Fruit fly (Drosophila melanogaster): ENCODE results near the gene CG12541.

Gene CG12541

DNA sequence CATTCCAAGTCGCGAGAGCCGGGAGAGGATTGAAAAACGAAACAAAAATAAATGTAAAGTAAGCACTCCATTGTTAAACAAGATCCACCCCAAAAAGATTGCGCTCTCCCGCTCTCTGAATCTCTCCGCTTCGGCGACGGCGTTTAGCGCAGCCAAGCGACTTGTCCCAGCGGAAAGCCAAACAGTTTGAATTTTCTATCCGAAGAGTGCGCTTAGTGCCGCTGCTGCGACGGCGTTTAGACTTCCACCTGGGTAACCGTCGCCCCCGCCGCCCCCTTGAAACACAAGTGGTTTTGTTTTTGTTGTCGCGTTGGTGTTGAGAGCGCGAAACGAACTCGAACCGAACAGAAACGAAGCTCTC lies 67.4 kb downstream of the CG12541 start, which contains the start of gene Inx2 (continued):
- TF ChIP-seq cwo (GFP tag; optimal IDR thresholded peaks at IDR 0.05) (peak; percentile 38), amos (GFP tag; IDR thresholded peaks at IDR 0.05; ENCODE audit: partially characterized antibody) (no peak; the same call in 1 of the 2 replicates), abd-A (tag; optimal IDR thresholded peaks at IDR 0.05) (peak; percentile 18), CrebB (tag; optimal IDR thresholded peaks at IDR 0.05) (peak; percentile 58), PHDP (tag; optimal IDR thresholded peaks at IDR 0.05) (peak; percentile 25), fu2 (GFP tag; optimal IDR thresholded peaks at IDR 0.05) (no peak), crol (GFP tag; IDR thresholded peaks at IDR 0.05) (peak; percentile 99), Xbp1 (GFP tag; optimal IDR thresholded peaks at IDR 0.05) (no peak), H15 (GFP tag; IDR thresholded peaks at IDR 0.05) (no peak), CG34422 (GFP tag; IDR thresholded peaks at IDR 0.05) (peak; percentile 71; the same call in 2 of the 3 replicates), CG3065 (GFP tag; optimal IDR thresholded peaks at IDR 0.05) (no peak), bsh (GFP tag; optimal IDR thresholded peaks at IDR 0.05) (peak in 1 of 2 experiments; percentile 21), Hand (GFP tag; optimal IDR thresholded peaks at IDR 0.05) (no peak), gfzf (GFP tag; optimal IDR thresholded peaks at IDR 0.05) (no peak), pros (GFP tag; optimal IDR thresholded peaks at IDR 0.05) (peak; percentile 90), ham (GFP tag; IDR thresholded peaks at IDR 0.05) (no peak), CG7928 (GFP tag; optimal IDR thresholded peaks at IDR 0.05) (no peak), Lpt (GFP tag; optimal IDR thresholded peaks at IDR 0.05) (no peak), Trl (optimal IDR thresholded peaks at IDR 0.05) (peak; percentile 88 to 94), Trl (GFP tag; optimal IDR thresholded peaks at IDR 0.05) (peak; percentile 57), CG11723 (GFP tag; optimal IDR thresholded peaks at IDR 0.05) (no peak), ap (GFP tag; IDR thresholded peaks at IDR 0.05) (no peak), al (GFP tag; IDR thresholded peaks at IDR 0.05) (no peak), yki (optimal IDR thresholded peaks at IDR 0.05) (peak; percentile 65), gcm2 (GFP tag; optimal IDR thresholded peaks at IDR 0.05) (no peak), Awh (GFP tag; IDR thresholded peaks at IDR 0.05) (no peak), zen2 (GFP tag; IDR thresholded peaks at IDR 0.05; ENCODE audit: partially characterized antibody) (peak; percentile 71; the same call in 2 of the 3 replicates), tna (GFP tag; IDR thresholded peaks at IDR 0.05; ENCODE audit: partially characterized antibody) (no peak), mirr (GFP tag; optimal IDR thresholded peaks at IDR 0.05) (peak; percentile 76), Gsc (GFP tag; IDR thresholded peaks at IDR 0.05) (no peak), CG10543 (GFP tag; optimal IDR thresholded peaks at IDR 0.05) (peak; percentile 82), CG13287 (GFP tag; IDR thresholded peaks at IDR 0.05; ENCODE audit: partially characterized antibody) (peak; percentile 61; the same call in 1 of the 2 replicates), Sry-β (GFP tag; optimal IDR thresholded peaks at IDR 0.05) (no peak), zfh2 (GFP tag; optimal IDR thresholded peaks at IDR 0.05) (no peak), sna (GFP tag; IDR thresholded peaks at IDR 0.05; ENCODE audit: partially characterized antibody) (0 out of 2 replicates have a peak, but pooled peaks have one; percentile 58), CG30020 (tag; optimal IDR thresholded peaks at IDR 0.05) (no peak), sqz (GFP tag; optimal IDR thresholded peaks at IDR 0.05) (peak; percentile 42), rib (GFP tag; IDR thresholded peaks at IDR 0.05) (0 out of 2 replicates have a peak, but pooled peaks have one; percentile 56), psq (GFP tag; optimal IDR thresholded peaks at IDR 0.05) (no peak), prd (optimal IDR thresholded peaks at IDR 0.05) (no peak), prd (GFP tag; IDR thresholded peaks at IDR 0.05) (0 out of 3 replicates have a peak, but pooled peaks have one; percentile 22), CG1792 (GFP tag; optimal IDR thresholded peaks at IDR 0.05) (no peak), Atf-2 (GFP tag; optimal IDR thresholded peaks at IDR 0.05) (no peak), kah (GFP tag; optimal IDR thresholded peaks at IDR 0.05) (peak; percentile 74), Meics (GFP tag; optimal IDR thresholded peaks at IDR 0.05) (peak; percentile 45), HLH3B (GFP tag; IDR thresholded peaks at IDR 0.05) (0 out of 2 replicates have a peak, but pooled peaks have one; percentile 15), CG16813 (GFP tag; IDR thresholded peaks at IDR 0.05; ENCODE audit: partially characterized antibody) (no peak), CG17186 (GFP tag; optimal IDR thresholded peaks at IDR 0.05) (no peak), chn (GFP tag; optimal IDR thresholded peaks at IDR 0.05) (peak; percentile 28), inv (GFP tag; IDR thresholded peaks at IDR 0.05; ENCODE audit: partially characterized antibody) (0 out of 2 replicates have a peak, but pooled peaks have one; percentile 12), Dp (GFP tag; optimal IDR thresholded peaks at IDR 0.05) (no peak)

Data from whole organism, embryonic.